Worm (Caenorhabditis elegans) whole organism, late embryonic: ENCODE data around the gene C26D10.6.
A peak's percentile ranks its signal among the peaks of the same experiment; 100 is the strongest.

Experiments used
- C08G9.2 ChIP-seq: sonication (generic microtip); optimal IDR thresholded peaks from 2 replicates; lab custom pipeline; 2016; ENCODE audit warnings: mild to moderate bottlenecking, missing genetic modification characterization, moderate library complexity, missing compliant biosample characterization
- F13H6.1 ChIP-seq: sonication (generic microtip); optimal IDR thresholded peaks from 2 replicates; lab custom pipeline; 2016; ENCODE audit warnings: missing genetic modification characterization, missing compliant biosample characterization
- K02D7.2 ChIP-seq: sonication (generic microtip); optimal IDR thresholded peaks from 2 replicates; lab custom pipeline; 2017; ENCODE audit warnings: mild to moderate bottlenecking, missing genetic modification characterization, missing compliant biosample characterization
- K09A11.1 ChIP-seq: sonication (generic microtip); optimal IDR thresholded peaks from 2 replicates; lab custom pipeline; 2017; ENCODE audit warnings: antibody characterized with exemption, mild to moderate bottlenecking, missing genetic modification characterization, missing compliant biosample characterization; ENCODE audit not compliant: insufficient read depth
- Y22D7AL.16 ChIP-seq: sonication (generic microtip); optimal IDR thresholded peaks from 2 replicates; lab custom pipeline; 2016; ENCODE audit warnings: missing genetic modification characterization, missing compliant biosample characterization
- ahr-1 ChIP-seq: sonication (generic microtip); optimal IDR thresholded peaks from 2 replicates; lab custom pipeline; 2016; ENCODE audit warnings: missing genetic modification characterization, missing compliant biosample characterization
- ama-1 ChIP-seq: fragments of 150-350 bp; optimal IDR thresholded peaks from 2 replicates; lab custom pipeline; 2014
- ceh-14 ChIP-seq: sonication (generic microtip); optimal IDR thresholded peaks from 2 replicates; lab custom pipeline; 2016; ENCODE audit warnings: missing genotype, missing genetic modification characterization, missing compliant biosample characterization
- ceh-22 ChIP-seq: sonication (generic microtip); optimal IDR thresholded peaks from 2 replicates; lab custom pipeline; 2017; ENCODE audit warnings: missing biosample characterization, missing genetic modification characterization
- ceh-24 ChIP-seq: sonication (generic microtip); optimal IDR thresholded peaks from 2 replicates; lab custom pipeline; 2016; ENCODE audit warnings: mild to moderate bottlenecking, missing genetic modification characterization, missing compliant biosample characterization
- ceh-30 ChIP-seq: fragments of 150-350 bp; optimal IDR thresholded peaks from 2 replicates; lab custom pipeline; 2014; ENCODE audit warnings: missing biosample characterization, missing genetic modification characterization
- ceh-31 ChIP-seq: sonication (generic microtip); optimal IDR thresholded peaks from 2 replicates; lab custom pipeline; 2016; ENCODE audit warnings: missing genetic modification characterization, missing compliant biosample characterization
- ceh-34 ChIP-seq: sonication (generic microtip); optimal IDR thresholded peaks from 2 replicates; lab custom pipeline; 2016; ENCODE audit warnings: mild to moderate bottlenecking, missing genetic modification characterization, missing compliant biosample characterization
- ceh-48 ChIP-seq: sonication (generic microtip); optimal IDR thresholded peaks from 2 replicates; lab custom pipeline; 2016; ENCODE audit warnings: missing genetic modification characterization, inconsistent platforms, missing compliant biosample characterization
- ceh-6 ChIP-seq: fragments of 200-800 bp; sonication (Bioruptor generic); optimal IDR thresholded peaks from 2 replicates; lab custom pipeline; 2018; ENCODE audit warnings: mild to moderate bottlenecking, missing genetic modification characterization, missing compliant biosample characterization
- ceh-9 ChIP-seq: sonication (generic microtip); optimal IDR thresholded peaks from 2 replicates; lab custom pipeline; 2016; ENCODE audit warnings: mild to moderate bottlenecking, missing genetic modification characterization, inconsistent platforms, missing compliant biosample characterization
- dmd-4 ChIP-seq: sonication (generic microtip); optimal IDR thresholded peaks from 2 replicates; lab custom pipeline; 2016; ENCODE audit warnings: borderline replicate concordance, missing genetic modification characterization, missing compliant biosample characterization
- elt-2 ChIP-seq: sonication (generic microtip); optimal IDR thresholded peaks from 2 replicates; lab custom pipeline; 2016; ENCODE audit warnings: missing genetic modification reagents, missing genetic modification characterization, missing compliant biosample characterization
- elt-4 ChIP-seq: sonication (generic microtip); optimal IDR thresholded peaks from 2 replicates; lab custom pipeline; 2016; ENCODE audit warnings: missing genetic modification characterization, missing compliant biosample characterization
- fkh-10 ChIP-seq: fragments of 150-350 bp; optimal IDR thresholded peaks from 2 replicates; lab custom pipeline; 2014; ENCODE audit warnings: missing biosample characterization, missing genetic modification reagents, missing genetic modification characterization
- fkh-6 ChIP-seq: sonication (generic microtip); optimal IDR thresholded peaks from 2 replicates; lab custom pipeline; 2016; ENCODE audit warnings: missing genetic modification characterization, missing compliant biosample characterization
- gmeb-2 ChIP-seq: sonication (generic microtip); optimal IDR thresholded peaks from 2 replicates; lab custom pipeline; 2016; ENCODE audit warnings: missing genetic modification characterization, inconsistent platforms, missing compliant biosample characterization
- hlh-13 ChIP-seq: fragments of 200-800 bp; sonication (Bioruptor generic); optimal IDR thresholded peaks from 2 replicates; lab custom pipeline; 2018; ENCODE audit warnings: mild to moderate bottlenecking, missing genetic modification characterization, missing compliant biosample characterization
- hlh-30 ChIP-seq: sonication (generic microtip); optimal IDR thresholded peaks from 2 replicates; lab custom pipeline; 2017; ENCODE audit warnings: antibody characterized with exemption, missing genetic modification characterization, missing compliant biosample characterization; ENCODE audit not compliant: insufficient read depth
- hlh-6 ChIP-seq: sonication (generic microtip); optimal IDR thresholded peaks from 2 replicates; lab custom pipeline; 2016; ENCODE audit warnings: missing genotype, missing genetic modification characterization, missing compliant biosample characterization
- hlh-8 ChIP-seq: sonication (generic microtip); optimal IDR thresholded peaks from 2 replicates; lab custom pipeline; 2016; ENCODE audit warnings: missing genotype, missing genetic modification characterization, missing compliant biosample characterization
- madf-2 ChIP-seq: sonication (generic microtip); optimal IDR thresholded peaks from 2 replicates; lab custom pipeline; 2017; ENCODE audit warnings: missing genetic modification characterization, missing compliant biosample characterization
- mec-3 ChIP-seq: sonication (generic microtip); optimal IDR thresholded peaks from 2 replicates; lab custom pipeline; 2016; ENCODE audit warnings: borderline replicate concordance, missing genetic modification characterization, missing compliant biosample characterization
- nfya-1 ChIP-seq: sonication (generic microtip); optimal IDR thresholded peaks from 2 replicates; lab custom pipeline; 2017; ENCODE audit warnings: missing genetic modification characterization, mild to moderate bottlenecking, missing compliant biosample characterization, antibody characterized with exemption, moderate library complexity
- pag-3 ChIP-seq: sonication (generic microtip); optimal IDR thresholded peaks from 2 replicates; lab custom pipeline; 2016; ENCODE audit warnings: missing compliant biosample characterization, missing genetic modification characterization, borderline replicate concordance
- pat-9 ChIP-seq: fragments of 200-800 bp; sonication (Bioruptor generic); optimal IDR thresholded peaks from 2 replicates; lab custom pipeline; 2018; ENCODE audit warnings: mild to moderate bottlenecking, missing genetic modification characterization, moderate library complexity, missing compliant biosample characterization
- pax-1 ChIP-seq: fragments of 150-350 bp; optimal IDR thresholded peaks from 2 replicates; lab custom pipeline; 2014; ENCODE audit warnings: missing biosample characterization, missing genetic modification characterization
- pha-2 ChIP-seq: sonication (generic microtip); optimal IDR thresholded peaks from 2 replicates; lab custom pipeline; 2017; ENCODE audit warnings: mild to moderate bottlenecking, missing genetic modification characterization, missing compliant biosample characterization
- pha-4 ChIP-seq: fragments of 150-350 bp; optimal IDR thresholded peaks from 2 replicates; lab custom pipeline; 2018; ENCODE audit warnings: missing biosample characterization, missing genetic modification reagents, missing genetic modification characterization
- pros-1 ChIP-seq: fragments of 150-350 bp; optimal IDR thresholded peaks from 2 replicates; lab custom pipeline; 2014; ENCODE audit warnings: missing biosample characterization, missing genetic modification reagents, missing genetic modification characterization
- ref-2 ChIP-seq: sonication (generic microtip); optimal IDR thresholded peaks from 2 replicates; lab custom pipeline; 2016; ENCODE audit warnings: missing genetic modification characterization, missing compliant biosample characterization
- rnt-1 ChIP-seq: sonication (generic microtip); optimal IDR thresholded peaks from 2 replicates; lab custom pipeline; 2016; ENCODE audit warnings: missing genetic modification characterization, missing compliant biosample characterization
- sox-2 ChIP-seq: fragments of 200-800 bp; sonication (Bioruptor generic); IDR thresholded peaks from 2 replicates; pipeline ENCODE4 v1.3.6; 2022; ENCODE audit warnings: missing genetic modification reagents, missing genetic modification characterization, missing compliant biosample characterization
- sox-4 ChIP-seq: sonication (generic microtip); optimal IDR thresholded peaks from 2 replicates; lab custom pipeline; 2017; ENCODE audit warnings: mild to moderate bottlenecking, missing genetic modification characterization, inconsistent platforms, missing compliant biosample characterization
- tbx-2 ChIP-seq: sonication (generic microtip); optimal IDR thresholded peaks from 2 replicates; lab custom pipeline; 2016; ENCODE audit warnings: missing genetic modification characterization, missing compliant biosample characterization
- tbx-7 ChIP-seq: sonication (generic microtip); optimal IDR thresholded peaks from 2 replicates; lab custom pipeline; 2016; ENCODE audit warnings: missing genotype, missing genetic modification characterization, missing compliant biosample characterization
- unc-42 ChIP-seq: sonication (generic microtip); optimal IDR thresholded peaks from 2 replicates; lab custom pipeline; 2016; ENCODE audit warnings: missing genotype, missing genetic modification characterization, missing compliant biosample characterization
- unc-86 ChIP-seq: sonication (generic microtip); optimal IDR thresholded peaks from 2 replicates; lab custom pipeline; 2016; ENCODE audit warnings: missing genetic modification characterization, missing compliant biosample characterization
- zip-5 ChIP-seq: sonication (generic microtip); optimal IDR thresholded peaks from 2 replicates; lab custom pipeline; 2016; ENCODE audit warnings: missing genetic modification characterization, missing compliant biosample characterization
- ztf-16 ChIP-seq: sonication (generic microtip); optimal IDR thresholded peaks from 2 replicates; lab custom pipeline; 2017; ENCODE audit warnings: missing genetic modification characterization, missing compliant biosample characterization

C26D10.6 gene

DNA sequence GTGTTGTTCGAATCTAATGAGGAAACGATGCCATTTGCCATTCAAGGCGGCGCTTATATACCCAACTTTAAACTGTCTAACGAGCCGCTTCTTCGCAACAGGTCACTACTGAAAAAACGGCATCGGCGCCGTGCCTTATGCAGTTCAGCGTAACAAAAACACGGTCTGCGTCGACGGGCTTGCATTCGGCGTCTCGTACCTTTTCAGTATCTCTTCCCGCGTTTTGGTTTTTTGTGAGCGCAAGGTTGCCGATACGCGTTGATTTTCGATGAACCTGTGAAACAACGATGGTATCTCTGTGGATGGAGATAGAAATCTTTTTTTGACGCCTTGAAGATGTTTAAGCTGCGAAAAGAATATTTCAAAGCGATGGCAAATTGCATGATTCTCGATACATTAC, 4.8 kb upstream of the C26D10.6 start, which contains the start of gene col-77 (continued):
- TF ChIP-seq nfya-1 (tag; lab: Kevin White, UChicago), result no peak
- no peak for TF ChIP-seq ceh-34

DNA sequence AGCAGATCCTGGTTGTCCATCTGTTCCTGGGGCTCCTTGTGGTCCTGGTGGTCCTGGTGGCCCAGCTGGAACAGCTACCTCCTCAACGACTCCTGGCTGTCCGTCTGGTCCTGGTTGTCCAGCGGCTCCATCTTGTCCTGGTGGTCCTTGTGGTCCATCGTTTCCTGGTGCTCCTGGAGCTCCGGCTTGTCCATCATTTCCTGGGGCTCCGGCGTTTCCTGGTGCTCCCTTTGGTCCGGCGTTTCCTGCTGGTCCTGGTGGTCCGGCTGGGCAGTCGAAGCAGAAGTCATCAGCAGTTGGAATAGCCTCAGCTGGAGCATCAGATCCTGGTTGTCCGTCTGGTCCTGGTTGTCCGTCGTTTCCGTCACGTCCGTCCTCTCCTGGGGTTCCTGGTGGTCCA, 4.0 kb upstream of the C26D10.6 start:
- no peak for TF ChIP-seq ahr-1
- TF ChIP-seq hlh-6 (tag; lab: Kevin White, UChicago), result no peak
- TF ChIP-seq F13H6.1 (tag; lab: Kevin White, UChicago), result no peak
- no peak for TF ChIP-seq dmd-4 (tag; lab: Kevin White, UChicago)
- no peak for TF ChIP-seq rnt-1 (tag; lab: Kevin White, UChicago)
- TF ChIP-seq sox-4 (tag; lab: Kevin White, UChicago), result no peak
- no peak for TF ChIP-seq ceh-24
- no peak for TF ChIP-seq K09A11.1 (tag; lab: Kevin White, UChicago)
- no peak for TF ChIP-seq ceh-30 (tag; lab: Kevin White, UChicago)
- no peak for TF ChIP-seq ceh-48 (tag; lab: Kevin White, UChicago)
- TF ChIP-seq hlh-13 (GFP tag; lab: Kevin White, UChicago), result no peak
- peak; percentile 16 for TF ChIP-seq pag-3 (tag; lab: Kevin White, UChicago)
- TF ChIP-seq pha-2 (tag; lab: Kevin White, UChicago), result no peak
- TF ChIP-seq K02D7.2 (tag; lab: Kevin White, UChicago), result no peak
- peak; percentile 14 for TF ChIP-seq mec-3
- no peak for TF ChIP-seq unc-86 (tag; lab: Kevin White, UChicago)
- no peak for TF ChIP-seq ceh-6 (GFP tag; lab: Kevin White, UChicago)
- no peak for TF ChIP-seq madf-2 (tag; lab: Kevin White, UChicago)
- TF ChIP-seq pha-4 (tag; lab: Kevin White, UChicago), result no peak
- no peak for TF ChIP-seq pat-9
- peak; percentile 25 for TF ChIP-seq fkh-6 (tag; lab: Kevin White, UChicago)
- no peak for TF ChIP-seq ama-1 (lab: Kevin White, UChicago)
- TF ChIP-seq sox-2 (GFP tag; lab: Robert Waterston, UW), result no peak
- no peak for TF ChIP-seq ref-2 (tag; lab: Kevin White, UChicago)
- TF ChIP-seq pax-1 (tag; lab: Kevin White, UChicago), result no peak
- TF ChIP-seq pros-1 (tag; lab: Kevin White, UChicago), result no peak
- no peak for TF ChIP-seq hlh-8 (tag; lab: Kevin White, UChicago)
- TF ChIP-seq ceh-9 (tag; lab: Kevin White, UChicago), result no peak
- no peak for TF ChIP-seq Y22D7AL.16 (tag; lab: Kevin White, UChicago)
- TF ChIP-seq ztf-16 (tag; lab: Kevin White, UChicago), result no peak
- no peak for TF ChIP-seq tbx-2 (tag; lab: Kevin White, UChicago)
- TF ChIP-seq nfya-1 (tag; lab: Kevin White, UChicago), result no peak
- TF ChIP-seq elt-4, result peak; percentile 56
- TF ChIP-seq elt-2 (tag; lab: Kevin White, UChicago), result no peak
- TF ChIP-seq ceh-14 (tag; lab: Kevin White, UChicago), result no peak

DNA sequence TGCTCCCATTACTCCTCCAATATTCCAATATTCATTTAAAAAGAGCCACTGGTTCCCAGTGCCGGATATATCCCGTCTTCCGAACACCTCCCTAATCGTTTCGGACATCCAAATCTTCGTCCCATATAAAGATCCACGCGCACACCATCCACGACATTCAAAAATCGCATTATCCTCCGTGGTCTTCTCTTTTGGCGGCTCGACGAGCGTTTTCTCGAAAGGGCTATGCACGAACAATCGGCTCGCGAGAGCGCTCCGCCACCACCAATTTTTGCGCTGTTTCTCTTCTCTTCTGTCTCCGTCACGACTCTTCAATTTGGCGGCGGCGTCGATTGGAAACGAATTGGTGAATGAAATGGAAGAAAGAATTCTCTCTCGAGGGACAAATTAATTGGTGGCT, 1.2 kb downstream of the C26D10.6 start:
- TF ChIP-seq ceh-30 (tag; lab: Kevin White, UChicago), result no peak
- peak; percentile 74 for TF ChIP-seq unc-42 (tag; lab: Kevin White, UChicago)
- no peak for TF ChIP-seq C08G9.2 (tag; lab: Kevin White, UChicago)
- TF ChIP-seq fkh-10 (GFP tag; lab: Kevin White, UChicago), result no peak
- TF ChIP-seq K09A11.1 (tag; lab: Kevin White, UChicago), result no peak
- no peak for TF ChIP-seq zip-5 (tag; lab: Kevin White, UChicago)
- no peak for TF ChIP-seq F13H6.1 (tag; lab: Kevin White, UChicago)
- peak; percentile 22 for TF ChIP-seq ceh-31 (tag; lab: Kevin White, UChicago)
- no peak for TF ChIP-seq tbx-7 (tag; lab: Kevin White, UChicago)
- no peak for TF ChIP-seq dmd-4 (tag; lab: Kevin White, UChicago)
- TF ChIP-seq ceh-22 (tag; lab: Kevin White, UChicago), result no peak
- no peak for TF ChIP-seq ceh-9 (tag; lab: Kevin White, UChicago)
- TF ChIP-seq ceh-14 (tag; lab: Kevin White, UChicago), result no peak
- TF ChIP-seq hlh-30 (tag; lab: Kevin White, UChicago), result no peak
- no peak for TF ChIP-seq gmeb-2
